Fruit fly (Drosophila melanogaster) whole organism, embryonic: ENCODE measurements around the gene CG14984.
A peak's percentile ranks its signal among the peaks of the same experiment; 100 is the strongest.

Source experiments
- CG10321 ChIP-seq: fragments of 200-800 bp; sonication (Bioruptor generic); IDR thresholded peaks from 2 replicates; pipeline ENCODE4 v1.3.6; 2022; ENCODE audit warnings: missing biosample characterization, missing genetic modification characterization
- CG10959 ChIP-seq: fragments of 200-800 bp; sonication (Bioruptor generic); IDR thresholded peaks from 2 replicates; pipeline ENCODE4 v1.3.6; 2022; ENCODE audit warnings: missing biosample characterization, missing genetic modification characterization
- CG12155 ChIP-seq: fragments of 200-800 bp; sonication (Bioruptor generic); optimal IDR thresholded peaks from 3 replicates; lab custom pipeline; 2016; ENCODE audit warnings: missing biosample characterization, missing genetic modification characterization
- CG14710 ChIP-seq: fragments of 200-800 bp; sonication (Bioruptor generic); optimal IDR thresholded peaks from 3 replicates; lab custom pipeline; 2019; ENCODE audit warnings: missing biosample characterization, mild to moderate bottlenecking, missing genetic modification characterization, moderate library complexity
- CG14860 ChIP-seq: fragments of 200-800 bp; sonication (Bioruptor generic); IDR thresholded peaks from 3 replicates; pipeline ENCODE4 v1.3.6; 2022; ENCODE audit warnings: missing biosample characterization, missing genetic modification characterization; ENCODE audit not compliant: partially characterized antibody
- CG15479 ChIP-seq: fragments of 200-800 bp; sonication (Bioruptor generic); optimal IDR thresholded peaks from 3 replicates; lab custom pipeline; 2019; ENCODE audit warnings: missing biosample characterization, mild to moderate bottlenecking, missing genetic modification characterization, moderate library complexity
- CG17912 ChIP-seq: fragments of 200-800 bp; sonication (Bioruptor generic); optimal IDR thresholded peaks from 2 replicates; lab custom pipeline; 2018; ENCODE audit warnings: missing biosample characterization, mild to moderate bottlenecking, missing genetic modification characterization
- CG18599 ChIP-seq: fragments of 200-800 bp; sonication (Bioruptor generic); optimal IDR thresholded peaks from 3 replicates; lab custom pipeline; 2017; ENCODE audit warnings: missing biosample characterization, missing genetic modification characterization, mild to moderate bottlenecking, moderate library complexity, missing genetic modification reagents
- CG31441 ChIP-seq: fragments of 200-800 bp; sonication (Bioruptor generic); IDR thresholded peaks from 2 replicates; pipeline ENCODE4 v1.3.6; 2022; ENCODE audit warnings: missing biosample characterization, missing genetic modification characterization
- CG6272 ChIP-seq: fragments of 200-800 bp; sonication (Bioruptor generic); IDR thresholded peaks from 2 replicates; pipeline ENCODE4 v1.3.6; 2022; ENCODE audit warnings: missing biosample characterization, missing genetic modification characterization
- CG7372 ChIP-seq: fragments of 200-800 bp; sonication (Bioruptor generic); IDR thresholded peaks from 2 replicates; pipeline ENCODE4 v1.3.6; 2022; ENCODE audit warnings: missing biosample characterization, missing genetic modification characterization
- CG7963 ChIP-seq: fragments of 200-800 bp; sonication (Bioruptor generic); IDR thresholded peaks from 3 replicates; pipeline ENCODE4 v1.3.6; 2022; ENCODE audit warnings: missing biosample characterization, missing genetic modification characterization; ENCODE audit not compliant: partially characterized antibody
- CG8924 ChIP-seq: fragments of 200-800 bp; optimal IDR thresholded peaks from 3 replicates; lab custom pipeline; 2019; ENCODE audit warnings: missing biosample characterization, mild to moderate bottlenecking, missing genetic modification characterization, moderate library complexity
- CHES-1-like ChIP-seq: fragments of 200-800 bp; sonication (Bioruptor generic); optimal IDR thresholded peaks from 2 replicates; lab custom pipeline; 2016; ENCODE audit warnings: missing biosample characterization, missing genetic modification characterization
- Eip74EF ChIP-seq, 2 experiments: fragments of 200-800 bp in 1 of 2; fragments of >200 bp in 1 of 2; sonication (Bioruptor generic) in 1 of 2; optimal IDR thresholded peaks; 2 replicates each; lab custom pipeline; 2017 to 2019; ENCODE audit warnings: missing biosample characterization in 2 of 2, missing genetic modification characterization in 2 of 2, mild to moderate bottlenecking in 1 of 2, moderate library complexity in 1 of 2
- Elba2 ChIP-seq: fragments of 200-800 bp; sonication (Bioruptor generic); optimal IDR thresholded peaks from 3 replicates; lab custom pipeline; 2016; ENCODE audit warnings: missing biosample characterization, missing genetic modification characterization
- H15 ChIP-seq: fragments of 200-800 bp; sonication (Bioruptor generic); IDR thresholded peaks from 3 replicates; pipeline ENCODE4 v1.3.6; 2022; ENCODE audit warnings: missing biosample characterization, missing genetic modification characterization
- HLH4C ChIP-seq: fragments of 200-800 bp; sonication (Bioruptor generic); IDR thresholded peaks from 3 replicates; pipeline ENCODE4 v1.3.6; 2022; ENCODE audit warnings: missing biosample characterization, missing genetic modification characterization; ENCODE audit not compliant: partially characterized antibody
- HLHmδ ChIP-seq: fragments of 200-800 bp; sonication (Bioruptor generic); optimal IDR thresholded peaks from 2 replicates; lab custom pipeline; 2018; ENCODE audit warnings: missing biosample characterization, mild to moderate bottlenecking, missing genetic modification characterization, moderate library complexity
- Hmr ChIP-seq: fragments of 200-800 bp; sonication (Bioruptor generic); optimal IDR thresholded peaks from 3 replicates; lab custom pipeline; 2017; ENCODE audit warnings: mild to moderate bottlenecking, missing biosample characterization, missing genetic modification reagents, missing genetic modification characterization
- Hsf ChIP-seq: fragments of 200-800 bp; sonication (Bioruptor generic); optimal IDR thresholded peaks from 3 replicates; lab custom pipeline; 2016; ENCODE audit warnings: missing biosample characterization, missing genetic modification characterization
- Oli ChIP-seq: fragments of 200-800 bp; sonication (Bioruptor generic); optimal IDR thresholded peaks from 2 replicates; lab custom pipeline; 2018; ENCODE audit warnings: missing biosample characterization, mild to moderate bottlenecking, missing genetic modification characterization, moderate library complexity
- Optix ChIP-seq: fragments of 200-800 bp; sonication (Bioruptor generic); IDR thresholded peaks from 3 replicates; pipeline ENCODE4 v1.3.6; 2022; ENCODE audit warnings: missing biosample characterization, missing genetic modification characterization
- Six4 ChIP-seq: fragments of 200-800 bp; sonication (Bioruptor generic); optimal IDR thresholded peaks from 2 replicates; lab custom pipeline; 2016; ENCODE audit warnings: missing biosample characterization, missing genetic modification characterization
- Usf ChIP-seq: fragments of 200-800 bp; sonication (Bioruptor generic); optimal IDR thresholded peaks from 2 replicates; lab custom pipeline; 2017; ENCODE audit warnings: missing genotype, missing biosample characterization, missing genetic modification characterization
- YL-1 ChIP-seq: fragments of 200-800 bp; sonication (Bioruptor generic); optimal IDR thresholded peaks from 3 replicates; lab custom pipeline; 2017; ENCODE audit warnings: missing biosample characterization, mild to moderate bottlenecking, missing genetic modification characterization
- ap ChIP-seq: fragments of 200-800 bp; sonication (Bioruptor generic); IDR thresholded peaks from 2 replicates; pipeline ENCODE4 v1.3.6; 2022; ENCODE audit warnings: missing biosample characterization, missing genetic modification characterization
- ash1 ChIP-seq: fragments of 200-800 bp; sonication (Bioruptor generic); optimal IDR thresholded peaks from 2 replicates; lab custom pipeline; 2018; ENCODE audit warnings: missing biosample characterization, mild to moderate bottlenecking, missing genetic modification characterization
- btn ChIP-seq: fragments of 200-800 bp; sonication (Bioruptor generic); optimal IDR thresholded peaks from 2 replicates; lab custom pipeline; 2016; ENCODE audit warnings: missing biosample characterization, missing genetic modification characterization
- cad ChIP-seq: fragments of >200 bp; optimal IDR thresholded peaks from 2 replicates; lab custom pipeline; 2017; ENCODE audit warnings: missing biosample characterization, missing genetic modification characterization
- cg ChIP-seq: fragments of 200-800 bp; sonication (Bioruptor generic); optimal IDR thresholded peaks from 3 replicates; lab custom pipeline; 2019; ENCODE audit warnings: missing biosample characterization, mild to moderate bottlenecking, missing genetic modification characterization, moderate library complexity
- ems ChIP-seq: fragments of 200-800 bp; sonication (Bioruptor generic); optimal IDR thresholded peaks from 3 replicates; lab custom pipeline; 2016; ENCODE audit warnings: missing biosample characterization, missing genetic modification characterization
- eve ChIP-seq, 2 experiments: fragments of >200 bp; optimal IDR thresholded peaks; 2 replicates each; lab custom pipeline; 2017; ENCODE audit warnings: missing biosample characterization in 2 of 2, missing genetic modification characterization in 2 of 2
- fd96Cb ChIP-seq: fragments of 200-800 bp; sonication (Bioruptor generic); optimal IDR thresholded peaks from 2 replicates; lab custom pipeline; 2018; ENCODE audit warnings: missing biosample characterization, mild to moderate bottlenecking, missing genetic modification characterization, moderate library complexity
- gem ChIP-seq: fragments of 200-800 bp; sonication (Bioruptor generic); optimal IDR thresholded peaks from 2 replicates; lab custom pipeline; 2019; ENCODE audit warnings: missing biosample characterization, mild to moderate bottlenecking, missing genetic modification characterization, moderate library complexity
- h ChIP-seq: fragments of >200 bp; optimal IDR thresholded peaks from 2 replicates; lab custom pipeline; 2017
- insv ChIP-seq, 2 experiments: fragments of 200-800 bp; sonication (Bioruptor generic); optimal IDR thresholded peaks; 3 replicates each; lab custom pipeline; 2016 to 2018; ENCODE audit warnings: missing biosample characterization in 2 of 2, missing genetic modification characterization in 2 of 2
- kay ChIP-seq: fragments of 200-800 bp; sonication (Bioruptor generic); optimal IDR thresholded peaks from 2 replicates; lab custom pipeline; 2016; ENCODE audit warnings: missing biosample characterization, missing genetic modification characterization
- knrl ChIP-seq: fragments of 200-800 bp; sonication (Bioruptor generic); IDR thresholded peaks from 3 replicates; pipeline ENCODE4 v1.3.6; 2022; ENCODE audit warnings: missing biosample characterization, missing genetic modification characterization; ENCODE audit not compliant: partially characterized antibody
- mirr ChIP-seq: fragments of 200-800 bp; sonication (Bioruptor generic); optimal IDR thresholded peaks from 3 replicates; lab custom pipeline; 2018; ENCODE audit warnings: missing biosample characterization, mild to moderate bottlenecking, missing genetic modification characterization
- nau ChIP-seq: fragments of 200-800 bp; sonication (Bioruptor generic); optimal IDR thresholded peaks from 3 replicates; lab custom pipeline; 2017; ENCODE audit warnings: missing biosample characterization, mild to moderate bottlenecking, missing genetic modification characterization, missing genetic modification reagents
- nom ChIP-seq: fragments of 200-800 bp; sonication (Bioruptor generic); optimal IDR thresholded peaks from 2 replicates; lab custom pipeline; 2017; ENCODE audit warnings: missing biosample characterization, missing genetic modification characterization, mild to moderate bottlenecking, moderate library complexity, missing genetic modification reagents
- pfk ChIP-seq: fragments of 200-800 bp; sonication (Bioruptor generic); optimal IDR thresholded peaks from 2 replicates; lab custom pipeline; 2018; ENCODE audit warnings: missing biosample characterization, mild to moderate bottlenecking, missing genetic modification characterization, moderate library complexity
- psq ChIP-seq: fragments of 200-800 bp; sonication (Bioruptor generic); optimal IDR thresholded peaks from 2 replicates; lab custom pipeline; 2017; ENCODE audit warnings: missing biosample characterization, missing genetic modification characterization
- scrt ChIP-seq: fragments of 200-800 bp; sonication (Bioruptor generic); optimal IDR thresholded peaks from 2 replicates; lab custom pipeline; 2018; ENCODE audit warnings: missing biosample characterization, mild to moderate bottlenecking, missing genetic modification characterization, moderate library complexity
- slp2 ChIP-seq: fragments of 200-800 bp; sonication (Bioruptor generic); optimal IDR thresholded peaks from 2 replicates; lab custom pipeline; 2016; ENCODE audit warnings: missing biosample characterization, missing genetic modification characterization
- trh ChIP-seq: fragments of 200-800 bp; sonication (Bioruptor generic); optimal IDR thresholded peaks from 2 replicates; lab custom pipeline; 2016; ENCODE audit warnings: missing biosample characterization, missing genetic modification characterization
- vnd ChIP-seq: fragments of 200-800 bp; sonication (Bioruptor generic); IDR thresholded peaks from 3 replicates; pipeline ENCODE4 v1.3.6; 2022; ENCODE audit warnings: missing biosample characterization, missing genetic modification characterization; ENCODE audit not compliant: partially characterized antibody

Gene CG14984

DNA sequence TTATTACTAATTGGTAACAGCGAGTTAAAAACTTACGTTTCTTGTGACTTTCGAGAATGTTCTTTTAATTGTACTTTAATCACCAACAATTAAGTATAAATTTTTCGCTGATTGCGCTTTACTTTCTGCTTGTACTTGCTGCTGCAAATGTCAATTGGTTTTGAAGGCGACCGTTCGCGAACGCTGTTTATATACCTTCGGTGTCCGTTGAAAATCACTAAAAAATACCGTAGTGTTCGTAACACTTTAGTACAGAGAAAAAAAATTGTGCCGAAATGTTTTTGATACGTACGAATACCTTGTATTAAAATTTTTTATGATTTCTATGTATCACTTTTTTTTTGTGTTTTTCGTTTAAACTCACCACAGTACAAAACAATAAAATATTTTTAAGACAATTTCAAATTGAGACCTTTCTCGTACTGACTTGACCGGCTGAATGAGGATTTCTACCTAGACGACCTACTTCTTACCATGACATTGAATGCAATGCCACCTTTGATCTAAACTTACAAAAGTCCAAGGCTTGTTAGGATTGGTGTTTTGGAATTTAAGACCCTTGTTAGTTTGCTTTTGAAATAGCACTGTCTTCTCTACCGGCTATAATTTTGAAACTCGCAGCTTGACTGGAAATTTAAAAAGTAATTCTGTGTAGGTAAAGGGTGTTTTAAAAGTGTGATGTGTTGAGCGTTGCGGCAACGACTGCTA lies 49.7 kb downstream of the CG14984 start, which contains the start of gene Ubi-p63E (continued):
- peak; percentile 43 for TF ChIP-seq scrt (GFP tag; lab: Kevin White, UChicago)
- TF ChIP-seq Hmr = peak; percentile 46
- no peak for TF ChIP-seq Optix
- TF ChIP-seq cad (GFP tag; lab: Kevin White, UChicago) = no peak
- peak in 1 of 2 experiments; percentile 35 for TF ChIP-seq insv (GFP tag; optimal IDR thresholded peaks at IDR 0.05; lab: Kevin White, UChicago)
- TF ChIP-seq CG14860 (GFP tag; lab: Robert Waterston, UW) = no peak
- no peak for TF ChIP-seq H15
- TF ChIP-seq CG18599 = peak; percentile 65
- peak; percentile 76 for TF ChIP-seq nom (GFP tag; lab: Kevin White, UChicago)
- TF ChIP-seq Oli = peak; percentile 55
- TF ChIP-seq CG10321 = no peak
- TF ChIP-seq btn (GFP tag; lab: Kevin White, UChicago) = no peak
- TF ChIP-seq CG10959 (GFP tag; lab: Robert Waterston, UW) = no peak
- peak; percentile 68 for TF ChIP-seq CG12155 (GFP tag; lab: Kevin White, UChicago)
- peak; percentile 72 for TF ChIP-seq CG6272 (GFP tag; lab: Robert Waterston, UW)
- peak; percentile 79 for TF ChIP-seq gem (tag; lab: Kevin White, UChicago)
- TF ChIP-seq knrl (GFP tag; lab: Robert Waterston, UW) = no peak
- TF ChIP-seq CG7963 (GFP tag; lab: Robert Waterston, UW) = no peak
- TF ChIP-seq CG7372 = no peak

DNA sequence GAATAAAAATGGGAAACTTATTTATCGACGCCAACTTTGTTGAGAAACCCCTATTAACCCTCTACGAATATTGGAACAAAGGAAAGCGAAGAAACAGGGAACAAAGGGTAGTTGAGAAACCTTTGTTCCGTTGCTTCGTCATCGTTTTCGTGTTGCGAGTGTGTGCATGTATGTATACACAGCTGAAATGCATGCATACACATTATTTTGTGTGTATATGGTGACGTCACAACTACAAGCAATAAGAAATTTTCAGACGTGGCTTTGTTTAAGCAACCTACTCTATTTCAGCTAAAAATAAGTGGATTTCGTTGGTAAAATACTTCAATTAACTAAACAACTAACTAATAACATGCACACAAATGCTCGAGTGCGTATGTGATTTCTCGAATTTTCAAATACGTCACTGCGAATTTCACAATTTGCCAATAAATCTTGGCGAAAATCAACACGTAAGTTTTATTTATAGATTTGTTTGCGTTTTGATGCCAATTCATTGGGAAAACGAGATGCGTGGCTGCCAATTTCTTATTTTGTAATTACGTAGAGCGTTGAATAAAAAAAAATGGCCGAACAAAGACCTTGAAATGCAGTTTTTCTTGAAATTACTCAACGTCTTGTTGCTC lies 50.4 kb downstream of the CG14984 start:
- TF ChIP-seq CG8924 (no peak), ems (peak; percentile 3), ap (GFP tag; lab: Robert Waterston, UW) (no peak), Optix (no peak), CG12155 (GFP tag; lab: Kevin White, UChicago) (no peak), CG14710 (no peak), eve (GFP tag; optimal IDR thresholded peaks at IDR 0.05; lab: Kevin White, UChicago) (peak in 1 of 2 experiments; percentile 76), Eip74EF (GFP tag; optimal IDR thresholded peaks at IDR 0.05; lab: Kevin White, UChicago) (no peak), CG31441 (GFP tag; lab: Robert Waterston, UW) (no peak), Hsf (no peak), HLH4C (no peak), YL-1 (GFP tag; lab: Kevin White, UChicago) (peak; percentile 97), CG17912 (GFP tag; lab: Kevin White, UChicago) (peak; percentile 34), CG6272 (GFP tag; lab: Robert Waterston, UW) (no peak), Elba2 (GFP tag; lab: Kevin White, UChicago) (peak; percentile 46), Usf (GFP tag; lab: Kevin White, UChicago) (no peak), nau (GFP tag; lab: Kevin White, UChicago) (no peak), vnd (GFP tag; lab: Robert Waterston, UW) (no peak), HLHmδ (GFP tag; lab: Kevin White, UChicago) (no peak), cg (GFP tag; lab: Kevin White, UChicago) (peak; percentile 84), fd96Cb (tag; lab: Kevin White, UChicago) (no peak), trh (no peak), mirr (GFP tag; lab: Kevin White, UChicago) (peak; percentile 39), slp2 (GFP tag; lab: Kevin White, UChicago) (no peak), kay (peak; percentile 14), psq (GFP tag; lab: Kevin White, UChicago) (peak; percentile 76), pfk (peak; percentile 61), h (lab: Kevin White, UChicago) (no peak), ash1 (GFP tag; lab: Kevin White, UChicago) (no peak), CHES-1-like (GFP tag; lab: Kevin White, UChicago) (no peak), Six4 (GFP tag; lab: Kevin White, UChicago) (no peak), CG15479 (no peak)
